Worm (Caenorhabditis elegans): ENCODE measurements around the gene C50H2.7.

DNA sequence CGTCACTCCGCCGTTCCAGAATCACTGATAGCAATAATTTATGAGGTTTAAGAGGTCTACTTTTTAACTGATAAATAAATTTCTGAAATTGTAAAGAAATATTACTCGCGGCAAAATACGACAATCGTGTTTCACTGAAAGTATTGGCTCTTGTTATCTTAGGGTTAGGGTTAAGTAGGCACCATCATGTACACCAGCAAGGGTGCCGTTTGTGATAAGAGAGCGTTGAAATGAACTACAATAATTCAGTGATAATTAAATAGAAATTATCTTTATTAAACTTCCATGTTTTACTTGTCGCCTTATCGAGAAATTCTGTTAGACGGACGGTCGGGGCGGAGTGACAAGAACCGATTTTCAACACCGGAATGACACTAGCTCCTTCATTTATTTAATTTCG, 3.1 kb downstream of the C50H2.7 start:
- TF ChIP-seq dao-5 (tag; optimal IDR thresholded peaks at IDR 0.05) (no peak), him-1 (tag; optimal IDR thresholded peaks at IDR 0.05) (no peak)
